Fruit fly (Drosophila melanogaster) whole organism: Measurements from ENCODE around the gene hyd.
"Not testable (repeated sequence)": the region's sequence is repeated elsewhere in the genome, so short reads cannot be mapped to it uniquely, and the experiment has no call there.

ENCODE experiments used
- CG8478 ChIP-seq: fragments of >200 bp; optimal IDR thresholded peaks from 2 replicates; lab custom pipeline; 2018; ENCODE audit warnings: inconsistent platforms
- Dll ChIP-seq: fragments of >200 bp; optimal IDR thresholded peaks from 2 replicates; lab custom pipeline; 2017
- EcR ChIP-seq, 2 experiments: fragments of >200 bp; optimal IDR thresholded peaks; 2 replicates each; lab custom pipeline; 2017; ENCODE audit warnings: missing biosample characterization in 2 of 2, missing genetic modification characterization in 2 of 2, missing genetic modification reagents in 2 of 2
- pan ChIP-seq: fragments of >200 bp; optimal IDR thresholded peaks from 2 replicates; lab custom pipeline; 2017
- psq ChIP-seq: fragments of >200 bp; optimal IDR thresholded peaks from 2 replicates; lab custom pipeline; 2017
- usp ChIP-seq: fragments of >200 bp; optimal IDR thresholded peaks from 2 replicates; lab custom pipeline; 2017; ENCODE audit warnings: missing biosample characterization, missing genetic modification characterization, mixed read lengths

Gene hyd

DNA sequence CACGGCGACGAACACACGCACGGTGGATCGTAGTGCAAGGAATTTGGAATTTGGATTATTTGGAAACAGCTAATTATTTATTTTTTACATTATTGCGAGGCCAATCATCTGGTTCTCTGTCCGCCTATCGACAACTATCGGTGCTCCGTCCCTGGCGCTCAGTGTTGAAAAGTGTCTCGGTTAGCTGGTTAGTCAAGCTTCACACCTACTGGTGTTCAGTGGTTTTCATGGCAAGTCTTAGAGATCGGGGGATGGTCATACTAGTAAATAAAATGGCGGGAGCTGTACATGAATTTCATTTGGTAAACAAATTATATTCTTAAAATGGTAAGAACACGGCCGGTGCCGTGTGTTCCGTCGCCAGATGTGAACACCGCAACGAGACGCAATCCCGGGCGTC, 14.5 kb downstream of the hyd start, which contains the start of the genes trbd and dmt:
TSS of gene trbd (minus strand) at position 152 of the 400 bp plus-strand sequence.
TSS of gene dmt (plus strand) at position 257 of the 400 bp plus-strand sequence.
- no peak for TF ChIP-seq usp (GFP tag; lab: Kevin White, UChicago)
- TF ChIP-seq psq: no peak
- no peak for TF ChIP-seq CG8478 (lab: Kevin White, UChicago)
- no peak for TF ChIP-seq Dll (lab: Kevin White, UChicago)
- TF ChIP-seq pan (lab: Kevin White, UChicago): no peak
- TF ChIP-seq EcR (GFP tag; optimal IDR thresholded peaks at IDR 0.05; lab: Kevin White, UChicago): no peak

- no peak for TF ChIP-seq psq
- no peak for TF ChIP-seq Dll (lab: Kevin White, UChicago)
- TF ChIP-seq CG8478 (lab: Kevin White, UChicago): no peak
- TF ChIP-seq EcR (GFP tag; optimal IDR thresholded peaks at IDR 0.05; lab: Kevin White, UChicago): no peak
- TF ChIP-seq usp (GFP tag; lab: Kevin White, UChicago): no peak
- no peak for TF ChIP-seq pan (lab: Kevin White, UChicago)
Measured at dm6 chr3R:9710228-9710627, 15.2 kb downstream of the hyd start.

DNA sequence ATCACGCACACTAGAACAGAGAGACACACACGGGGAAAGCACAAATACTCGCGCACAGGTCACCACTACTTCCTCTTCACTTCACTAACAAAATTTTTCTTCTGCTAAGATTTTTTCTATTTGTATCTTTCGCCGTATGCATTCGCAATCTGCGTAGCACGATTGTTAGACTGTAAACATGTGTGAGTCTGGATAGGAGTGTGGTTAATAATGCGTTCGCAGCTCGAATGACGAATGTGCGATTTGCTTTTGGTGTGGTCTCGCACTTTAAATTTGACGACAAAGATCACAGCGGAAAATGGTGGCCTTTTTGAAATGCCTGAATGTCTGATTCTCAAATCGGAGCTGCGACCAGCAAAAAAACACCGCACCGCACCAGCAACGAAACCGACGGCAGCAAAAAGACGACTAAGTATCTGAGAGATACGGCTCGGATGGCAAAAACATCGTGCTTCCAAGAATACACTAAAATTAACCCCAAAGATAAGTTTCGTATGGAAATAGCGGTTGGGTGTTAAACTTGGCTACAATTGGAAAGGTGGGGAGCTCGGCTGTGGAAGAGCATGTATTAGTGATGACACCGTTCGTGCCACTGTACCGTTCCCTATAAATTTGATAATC, 20.3 kb downstream of the hyd start, which contains the start of gene Unc-115a:
TSS of gene Unc-115a (minus strand) at position 410 of the 621 bp plus-strand sequence.
- no peak for TF ChIP-seq pan (lab: Kevin White, UChicago)
- no peak for TF ChIP-seq Dll (lab: Kevin White, UChicago)
- no peak for TF ChIP-seq usp (GFP tag; lab: Kevin White, UChicago)
- TF ChIP-seq EcR (GFP tag; optimal IDR thresholded peaks at IDR 0.05; lab: Kevin White, UChicago): no peak
- TF ChIP-seq CG8478 (lab: Kevin White, UChicago): no peak
- no peak for TF ChIP-seq psq

DNA sequence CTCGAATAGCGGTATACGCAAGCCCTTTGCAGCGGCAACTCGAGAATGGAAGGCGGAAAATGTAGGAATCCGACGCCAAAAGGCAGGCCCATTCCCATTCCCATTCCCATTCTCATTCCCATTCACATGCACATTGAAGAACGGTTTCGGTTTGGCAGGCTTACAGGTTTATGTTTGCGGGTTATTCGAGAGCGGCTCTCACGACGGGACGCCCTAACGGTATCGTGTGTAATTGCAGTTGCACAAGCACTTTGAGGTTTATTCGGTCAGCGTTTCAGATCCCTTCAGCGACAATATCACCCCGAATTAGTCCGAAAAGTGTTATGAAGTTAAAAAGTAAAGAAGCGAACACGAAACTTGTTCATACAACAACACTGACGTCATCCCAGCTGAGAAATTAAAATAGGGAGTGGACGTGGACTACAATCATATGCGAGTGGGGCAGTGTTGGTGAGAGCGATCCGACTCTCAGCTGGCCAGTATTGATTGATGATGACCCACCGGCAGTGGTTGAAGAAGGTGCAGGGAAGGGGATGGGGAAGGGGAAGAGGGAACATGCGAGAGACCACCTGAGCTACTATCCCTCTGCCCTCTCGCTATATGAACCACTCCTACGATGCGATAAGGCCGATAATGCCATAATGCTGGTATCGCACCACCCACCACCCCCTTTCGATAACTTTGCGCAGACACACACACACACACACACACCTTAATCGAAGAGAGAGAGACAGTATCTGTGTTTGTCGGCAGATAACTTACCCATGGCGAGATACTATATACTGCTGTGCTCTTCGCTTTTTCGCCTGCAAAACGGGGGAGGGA, 21.0 kb downstream of the hyd start:
- TF ChIP-seq Dll (lab: Kevin White, UChicago) (peak; percentile 14), pan (lab: Kevin White, UChicago) (no peak), EcR (GFP tag; optimal IDR thresholded peaks at IDR 0.05; lab: Kevin White, UChicago) (no peak), CG8478 (lab: Kevin White, UChicago) (peak; percentile 30), psq (no peak)

DNA sequence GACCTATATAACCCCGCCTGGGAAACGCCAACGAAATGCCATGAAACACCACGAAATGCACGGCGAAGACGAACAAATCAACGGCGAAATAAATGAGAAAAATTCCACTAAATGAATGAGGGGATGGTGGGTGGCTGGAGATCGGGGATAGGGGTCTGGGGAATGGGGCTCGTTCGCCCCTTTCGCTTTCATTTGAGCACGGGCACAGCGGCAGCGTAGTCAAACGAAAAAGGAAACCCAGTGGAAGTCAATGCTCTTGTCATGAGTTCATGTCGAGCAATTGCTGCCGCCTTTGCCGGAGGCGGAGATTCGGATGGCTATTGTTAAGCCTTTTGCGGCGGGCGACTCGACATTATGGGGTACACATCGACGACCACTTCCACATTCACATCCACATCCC, 22.1 kb downstream of the hyd start:
- TF ChIP-seq EcR (GFP tag; optimal IDR thresholded peaks at IDR 0.05; lab: Kevin White, UChicago): no peak

DNA sequence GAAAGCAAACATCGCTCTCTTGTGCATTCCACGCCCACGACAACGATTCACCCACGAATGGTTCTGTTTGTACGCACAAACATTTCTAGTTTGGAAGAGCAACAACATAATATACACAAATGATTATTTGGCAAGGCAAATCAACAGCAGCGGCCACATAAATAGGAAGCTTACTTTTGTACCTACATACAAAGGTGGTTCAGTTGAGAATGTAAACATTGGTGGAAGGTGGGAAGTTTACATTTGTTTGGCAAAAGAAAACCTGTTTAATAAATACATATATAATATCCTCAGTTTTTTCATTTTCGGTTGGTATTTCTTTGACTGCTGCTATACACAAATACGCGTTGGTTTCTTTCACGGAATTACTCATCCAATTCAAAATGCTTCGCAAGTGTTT, 22.8 kb downstream of the hyd start:
- TF ChIP-seq EcR (GFP tag; optimal IDR thresholded peaks at IDR 0.05; lab: Kevin White, UChicago): no peak
- no peak for TF ChIP-seq pan (lab: Kevin White, UChicago)
- no peak for TF ChIP-seq CG8478 (lab: Kevin White, UChicago)
- no peak for TF ChIP-seq usp (GFP tag; lab: Kevin White, UChicago)

DNA sequence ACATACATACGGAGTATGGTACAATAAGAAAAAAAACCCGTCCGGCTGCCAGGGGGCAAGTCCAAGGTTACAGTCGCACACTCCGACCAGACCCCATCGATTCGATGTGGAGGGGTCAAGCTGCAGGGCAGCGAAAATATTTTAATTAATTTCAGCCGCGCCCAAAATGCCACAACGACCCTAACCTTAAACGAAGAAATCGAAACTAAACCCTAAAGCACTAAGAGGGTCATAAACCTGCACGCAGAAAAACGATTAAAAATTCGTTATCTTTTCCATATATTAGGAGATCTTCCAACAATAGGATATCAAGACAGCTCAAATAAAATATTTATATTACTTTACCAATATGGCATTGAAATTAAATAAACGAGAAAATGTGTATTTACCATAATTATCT, 23.5 kb downstream of the hyd start:
- TF ChIP-seq EcR (GFP tag; optimal IDR thresholded peaks at IDR 0.05; lab: Kevin White, UChicago): no peak
- no peak for TF ChIP-seq CG8478 (lab: Kevin White, UChicago)
- no peak for TF ChIP-seq Dll (lab: Kevin White, UChicago)
- TF ChIP-seq psq: no peak
- TF ChIP-seq usp (GFP tag; lab: Kevin White, UChicago): no peak
- TF ChIP-seq pan (lab: Kevin White, UChicago): no peak

dm6 chr3R:9701148-9701703, 24.2 kb downstream of the hyd start:
- TF ChIP-seq CG8478 (lab: Kevin White, UChicago) (no peak), usp (GFP tag; lab: Kevin White, UChicago) (no peak), pan (lab: Kevin White, UChicago) (no peak), EcR (GFP tag; optimal IDR thresholded peaks at IDR 0.05; lab: Kevin White, UChicago) (no peak), Dll (lab: Kevin White, UChicago) (no peak), psq (no peak)

dm6 chr3R:9700513-9700912, 24.9 kb downstream of the hyd start:
- TF ChIP-seq EcR (GFP tag; optimal IDR thresholded peaks at IDR 0.05; lab: Kevin White, UChicago) (no peak), pan (lab: Kevin White, UChicago) (no peak), usp (GFP tag; lab: Kevin White, UChicago) (no peak), CG8478 (lab: Kevin White, UChicago) (no peak), psq (no peak), Dll (lab: Kevin White, UChicago) (no peak)

dm6 chr3R:9694999-9695398, 30.4 kb downstream of the hyd start:
- no peak for TF ChIP-seq pan (lab: Kevin White, UChicago)

dm6 chr3R:9692675-9693129, 32.7 kb downstream of the hyd start, which contains the start of the genes Unc-115b, p24-2 and CG32939:
Gene Unc-115b, minus strand, starts transcription at chr3R:9692775.
Gene p24-2, minus strand, starts transcription at chr3R:9692794.
Gene CG32939, plus strand, starts transcription at chr3R:9693079.
- TF ChIP-seq Dll (lab: Kevin White, UChicago); usp (GFP tag; lab: Kevin White, UChicago); psq: not testable (repeated sequence)

DNA sequence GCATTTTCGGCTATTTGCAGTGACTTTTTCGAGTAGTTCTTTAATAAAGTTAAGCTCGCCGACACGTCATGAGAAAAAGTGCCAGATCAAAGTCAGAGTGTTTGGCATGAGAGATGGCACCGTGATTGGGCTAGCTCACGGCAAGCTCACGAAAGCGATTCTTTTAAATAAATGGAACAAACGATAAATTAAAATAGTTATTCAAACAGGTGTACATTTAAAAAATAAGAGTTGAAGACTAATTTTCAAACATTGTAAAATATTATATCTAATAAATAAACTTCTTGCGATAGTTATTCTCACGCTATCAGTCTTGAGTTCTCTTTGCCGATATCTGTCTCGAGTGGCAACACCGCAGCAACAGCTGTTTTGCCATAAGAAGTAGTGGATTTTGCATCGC, 40.0 kb downstream of the hyd start, which contains the start of the genes eca and CG18542:
TSS of gene eca (minus strand) at position 101 of the 400 bp plus-strand sequence.
TSS of gene CG18542 (plus strand) at position 385 of the 400 bp plus-strand sequence.
- TF ChIP-seq EcR (GFP tag; optimal IDR thresholded peaks at IDR 0.05; lab: Kevin White, UChicago); Dll (lab: Kevin White, UChicago); pan (lab: Kevin White, UChicago): not testable (repeated sequence)
